Worm (Caenorhabditis elegans) whole organism, L3 larva: ENCODE data around the gene sulp-7.

Source experiments
- R02D3.7 ChIP-seq: fragments of 150-350 bp; optimal IDR thresholded peaks from 2 replicates; lab custom pipeline; 2014; ENCODE audit warnings: missing biosample characterization, missing genetic modification characterization
- ZK546.5 ChIP-seq: sonication (generic microtip); optimal IDR thresholded peaks from 2 replicates; lab custom pipeline; 2017; ENCODE audit warnings: missing biosample characterization, missing genetic modification characterization
- aly-2 ChIP-seq: fragments of 150-350 bp; optimal IDR thresholded peaks from 2 replicates; lab custom pipeline; 2014; ENCODE audit warnings: missing biosample characterization, missing genetic modification characterization
- ceh-16 ChIP-seq: sonication (generic microtip); optimal IDR thresholded peaks from 2 replicates; lab custom pipeline; 2017; ENCODE audit warnings: missing biosample characterization, missing genetic modification characterization
- ceh-28 ChIP-seq: fragments of 150-350 bp; optimal IDR thresholded peaks from 2 replicates; lab custom pipeline; 2014; ENCODE audit warnings: missing biosample characterization, missing genetic modification reagents, missing genetic modification characterization
- ceh-82 ChIP-seq: fragments of 150-350 bp; optimal IDR thresholded peaks from 2 replicates; lab custom pipeline; 2014; ENCODE audit warnings: missing biosample characterization, missing genetic modification characterization
- ceh-9 ChIP-seq: sonication (generic microtip); optimal IDR thresholded peaks from 2 replicates; lab custom pipeline; 2018; ENCODE audit warnings: missing biosample characterization, missing genetic modification characterization
- daf-12 ChIP-seq: fragments of 150-350 bp; optimal IDR thresholded peaks from 2 replicates; lab custom pipeline; 2014; ENCODE audit warnings: missing biosample characterization, missing genetic modification reagents, missing genetic modification characterization
- egl-27 ChIP-seq: sonication (generic microtip); optimal IDR thresholded peaks from 4 replicates; lab custom pipeline; 2017; ENCODE audit warnings: missing biosample characterization, missing genetic modification reagents, missing genetic modification characterization
- egl-5 ChIP-seq: fragments of 150-350 bp; optimal IDR thresholded peaks from 2 replicates; lab custom pipeline; 2017; ENCODE audit warnings: missing biosample characterization, missing genetic modification reagents, missing genetic modification characterization, inconsistent platforms
- elt-1 ChIP-seq: fragments of 150-350 bp; optimal IDR thresholded peaks from 2 replicates; lab custom pipeline; 2014; ENCODE audit warnings: missing biosample characterization, missing genetic modification characterization
- elt-2 ChIP-seq: sonication (generic microtip); optimal IDR thresholded peaks from 2 replicates; lab custom pipeline; 2016; ENCODE audit warnings: missing genetic modification reagents, mild to moderate bottlenecking, missing genetic modification characterization, missing compliant biosample characterization
- elt-3 ChIP-seq, 3 experiments: fragments of 150-350 bp in 1 of 3; sonication (generic microtip) in 2 of 3; optimal IDR thresholded peaks; 2 replicates in 2 of 3; 4 replicates in 1 of 3; lab custom pipeline; 2014 to 2017; ENCODE audit warnings: missing biosample characterization in 3 of 3, missing genetic modification characterization in 3 of 3
- eor-1 ChIP-seq, 2 experiments: fragments of 150-350 bp; optimal IDR thresholded peaks; 2 replicates each; lab custom pipeline; 2014 to 2018; ENCODE audit warnings: missing biosample characterization in 2 of 2, missing genetic modification characterization in 2 of 2
- fkh-10 ChIP-seq: sonication (generic microtip); optimal IDR thresholded peaks from 2 replicates; lab custom pipeline; 2017; ENCODE audit warnings: missing biosample characterization, missing genetic modification reagents, missing genetic modification characterization
- fkh-2 ChIP-seq: fragments of 150-350 bp; optimal IDR thresholded peaks from 2 replicates; lab custom pipeline; 2014; ENCODE audit warnings: missing biosample characterization, missing genetic modification reagents, missing genetic modification characterization
- fos-1 ChIP-seq: fragments of 150-350 bp; optimal IDR thresholded peaks from 2 replicates; lab custom pipeline; 2014; ENCODE audit warnings: missing biosample characterization, missing genetic modification characterization
- hmg-11 ChIP-seq: sonication (generic microtip); optimal IDR thresholded peaks from 2 replicates; lab custom pipeline; 2016; ENCODE audit warnings: missing genetic modification characterization, missing compliant biosample characterization
- lin-15B ChIP-seq: fragments of 150-350 bp; optimal IDR thresholded peaks from 2 replicates; lab custom pipeline; 2014; ENCODE audit warnings: missing biosample characterization, missing genetic modification characterization
- lin-39 ChIP-seq: fragments of 150-350 bp; optimal IDR thresholded peaks from 2 replicates; lab custom pipeline; 2018; ENCODE audit warnings: missing biosample characterization, missing genetic modification reagents, missing genetic modification characterization
- lsy-12 ChIP-seq: sonication (generic microtip); optimal IDR thresholded peaks from 2 replicates; lab custom pipeline; 2016; ENCODE audit warnings: mild to moderate bottlenecking, missing genetic modification characterization, missing compliant biosample characterization
- mdl-1 ChIP-seq: fragments of 150-350 bp; optimal IDR thresholded peaks from 2 replicates; lab custom pipeline; 2014; ENCODE audit warnings: missing biosample characterization, missing genetic modification characterization
- nfya-1 ChIP-seq: sonication (generic microtip); optimal IDR thresholded peaks from 2 replicates; lab custom pipeline; 2017; ENCODE audit warnings: missing genetic modification characterization, mild to moderate bottlenecking, missing compliant biosample characterization, antibody characterized with exemption, moderate library complexity; ENCODE audit not compliant: insufficient read depth
- nhr-12 ChIP-seq: fragments of 150-350 bp; optimal IDR thresholded peaks from 2 replicates; lab custom pipeline; 2014; ENCODE audit warnings: missing biosample characterization, missing genetic modification characterization
- nhr-237 ChIP-seq: fragments of 150-350 bp; optimal IDR thresholded peaks from 2 replicates; lab custom pipeline; 2014; ENCODE audit warnings: missing biosample characterization, missing genetic modification characterization
- nhr-25 ChIP-seq: sonication (generic microtip); optimal IDR thresholded peaks from 2 replicates; lab custom pipeline; 2017; ENCODE audit warnings: missing biosample characterization, missing genetic modification characterization
- nhr-28 ChIP-seq: fragments of 150-350 bp; optimal IDR thresholded peaks from 2 replicates; lab custom pipeline; 2014; ENCODE audit warnings: missing biosample characterization, missing genetic modification characterization
- nhr-43 ChIP-seq: sonication (generic microtip); optimal IDR thresholded peaks from 2 replicates; lab custom pipeline; 2016; ENCODE audit warnings: mild to moderate bottlenecking, missing genetic modification characterization, missing compliant biosample characterization; ENCODE audit not compliant: poor library complexity, severe bottlenecking
- nhr-77 ChIP-seq: fragments of 150-350 bp; optimal IDR thresholded peaks from 2 replicates; lab custom pipeline; 2014; ENCODE audit warnings: missing biosample characterization, missing genetic modification characterization
- pha-4 ChIP-seq: fragments of 150-350 bp; optimal IDR thresholded peaks from 2 replicates; lab custom pipeline; 2014; ENCODE audit warnings: missing biosample characterization, missing genetic modification reagents, missing genetic modification characterization
- pqm-1 ChIP-seq: fragments of 150-350 bp; optimal IDR thresholded peaks from 2 replicates; lab custom pipeline; 2017; ENCODE audit warnings: missing biosample characterization, missing genetic modification characterization, inconsistent platforms
- sea-2 ChIP-seq: fragments of 150-350 bp; sonication (generic microtip); optimal IDR thresholded peaks from 4 replicates; lab custom pipeline; 2014; ENCODE audit warnings: missing biosample characterization, missing genetic modification reagents, missing genetic modification characterization
- tbx-2 ChIP-seq: sonication (generic microtip); optimal IDR thresholded peaks from 2 replicates; lab custom pipeline; 2016; ENCODE audit warnings: mild to moderate bottlenecking, missing genetic modification characterization, missing compliant biosample characterization
- unc-39 ChIP-seq: sonication (generic microtip); optimal IDR thresholded peaks from 4 replicates; lab custom pipeline; 2017; ENCODE audit warnings: missing biosample characterization, missing genetic modification characterization
- unc-62 ChIP-seq: fragments of 150-350 bp; sonication (generic microtip); optimal IDR thresholded peaks from 4 replicates; lab custom pipeline; 2014; ENCODE audit warnings: missing biosample characterization, missing genetic modification reagents, missing genetic modification characterization
- ztf-11 ChIP-seq: fragments of 150-350 bp; optimal IDR thresholded peaks from 2 replicates; lab custom pipeline; 2014; ENCODE audit warnings: missing biosample characterization, missing genetic modification characterization
- ztf-4 ChIP-seq: fragments of 150-350 bp; optimal IDR thresholded peaks from 2 replicates; lab custom pipeline; 2014; ENCODE audit warnings: missing biosample characterization, missing genetic modification characterization

Gene sulp-7

DNA sequence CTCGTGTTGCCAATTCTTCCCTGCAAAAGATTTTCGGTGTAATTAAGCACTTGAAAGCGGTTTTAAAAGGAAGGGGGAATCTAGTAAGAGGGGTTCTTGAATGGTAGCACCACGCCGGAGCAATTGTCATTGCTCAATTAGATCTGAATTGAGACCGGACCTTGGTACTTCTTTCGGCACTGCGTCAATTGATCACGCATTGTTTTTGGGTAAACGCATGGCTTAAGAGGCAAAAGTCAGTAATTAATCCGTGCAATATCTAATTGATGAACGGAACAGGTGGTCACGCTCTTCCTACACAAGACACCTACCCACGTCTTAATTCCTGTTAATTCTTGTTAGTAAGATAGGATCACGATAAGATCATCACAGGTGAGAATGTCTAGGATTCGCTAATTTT, 43.5 kb downstream of the sulp-7 start:
- TF ChIP-seq ceh-9, result no peak
- no peak for TF ChIP-seq lsy-12
- no peak for TF ChIP-seq nfya-1 (tag; lab: Kevin White, UChicago)
- no peak for TF ChIP-seq nhr-237
- no peak for TF ChIP-seq lin-15B (tag; lab: Kevin White, UChicago)
- no peak for TF ChIP-seq elt-2
- TF ChIP-seq fkh-2 (tag; lab: Kevin White, UChicago), result no peak
- no peak for TF ChIP-seq egl-5 (tag; lab: Kevin White, UChicago)
- no peak for TF ChIP-seq eor-1 (tag; optimal IDR thresholded peaks at IDR 0.05; lab: Kevin White, UChicago)
- TF ChIP-seq unc-39 (tag; lab: Kevin White, UChicago), result no peak
- TF ChIP-seq nhr-12 (tag; lab: Kevin White, UChicago), result no peak
- no peak for TF ChIP-seq tbx-2
- no peak for TF ChIP-seq nhr-77 (tag; lab: Kevin White, UChicago)
- no peak for TF ChIP-seq hmg-11 (tag; lab: Kevin White, UChicago)
- TF ChIP-seq mdl-1 (tag; lab: Kevin White, UChicago), result no peak

DNA sequence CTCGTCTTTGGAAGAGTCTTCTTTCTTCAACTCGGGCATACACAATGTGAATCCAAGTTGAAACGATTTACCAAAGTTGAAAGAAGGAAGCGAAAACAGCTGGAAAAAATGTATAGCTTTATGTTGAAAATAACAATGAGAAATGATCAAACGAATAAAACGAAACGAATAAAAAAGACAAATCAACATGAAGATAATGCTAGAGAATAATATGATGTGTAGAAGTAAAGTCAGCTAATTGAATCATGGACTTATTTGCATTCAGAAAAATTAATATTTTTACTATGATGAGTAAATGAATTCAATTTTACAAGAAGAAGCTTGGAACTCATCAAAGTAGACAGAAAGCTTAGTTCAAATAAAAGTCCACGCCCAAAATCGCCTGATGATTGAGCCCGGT, 45.0 kb downstream of the sulp-7 start, which contains the start of gene alr-1:
Gene alr-1, minus strand, starts transcription at position 101 of the 400 bp plus-strand sequence.
- no peak for TF ChIP-seq elt-2
- no peak for TF ChIP-seq ztf-11
- no peak for TF ChIP-seq nhr-28
- TF ChIP-seq elt-1 (tag; lab: Kevin White, UChicago), result no peak
- no peak for TF ChIP-seq aly-2
- no peak for TF ChIP-seq nhr-25
- no peak for TF ChIP-seq ceh-16 (tag; lab: Kevin White, UChicago)
- no peak for TF ChIP-seq ceh-28 (tag; lab: Kevin White, UChicago)
- TF ChIP-seq unc-62 (GFP tag; lab: Kevin White, UChicago), result no peak
- no peak for TF ChIP-seq unc-39 (tag; lab: Kevin White, UChicago)
- TF ChIP-seq nfya-1 (tag; lab: Kevin White, UChicago), result no peak
- no peak for TF ChIP-seq lin-39 (tag; lab: Kevin White, UChicago)
- no peak for TF ChIP-seq daf-12 (tag; lab: Kevin White, UChicago)

DNA sequence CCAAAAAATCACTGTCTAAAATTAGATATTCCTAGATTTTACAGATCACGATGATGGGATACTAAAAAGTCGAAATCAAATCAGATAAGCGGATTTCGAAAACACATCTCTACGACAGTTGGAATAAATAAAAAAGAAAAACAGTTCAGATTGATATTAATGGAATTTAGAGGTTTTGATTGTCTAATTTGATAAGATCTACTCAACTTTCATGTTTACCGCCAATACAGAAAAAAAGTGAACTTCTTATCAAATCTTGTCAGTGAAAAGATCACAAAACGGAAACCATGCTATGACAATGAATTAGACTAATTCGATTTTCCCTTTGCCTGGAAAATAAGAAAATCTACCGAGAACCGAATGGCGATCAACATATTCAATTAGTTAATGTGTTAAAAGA, 45.8 kb downstream of the sulp-7 start:
- TF ChIP-seq R02D3.7 (tag; lab: Kevin White, UChicago) (no peak), unc-62 (GFP tag; lab: Kevin White, UChicago) (no peak), egl-27 (no peak), daf-12 (tag; lab: Kevin White, UChicago) (no peak), hmg-11 (tag; lab: Kevin White, UChicago) (no peak), fos-1 (tag; lab: Kevin White, UChicago) (no peak), ceh-9 (no peak), nhr-25 (no peak), lin-39 (tag; lab: Kevin White, UChicago) (no peak), ceh-28 (tag; lab: Kevin White, UChicago) (no peak), tbx-2 (no peak), elt-3 (tag; optimal IDR thresholded peaks at IDR 0.05; lab: Kevin White, UChicago) (no peak), ceh-16 (tag; lab: Kevin White, UChicago) (no peak), ceh-82 (no peak), aly-2 (no peak), pha-4 (no peak), nhr-28 (no peak), sea-2 (GFP tag; lab: Kevin White, UChicago) (no peak), pqm-1 (tag; lab: Kevin White, UChicago) (no peak), lsy-12 (no peak)
- TF ChIP-seq, all 47 proteins: peak for 0

DNA sequence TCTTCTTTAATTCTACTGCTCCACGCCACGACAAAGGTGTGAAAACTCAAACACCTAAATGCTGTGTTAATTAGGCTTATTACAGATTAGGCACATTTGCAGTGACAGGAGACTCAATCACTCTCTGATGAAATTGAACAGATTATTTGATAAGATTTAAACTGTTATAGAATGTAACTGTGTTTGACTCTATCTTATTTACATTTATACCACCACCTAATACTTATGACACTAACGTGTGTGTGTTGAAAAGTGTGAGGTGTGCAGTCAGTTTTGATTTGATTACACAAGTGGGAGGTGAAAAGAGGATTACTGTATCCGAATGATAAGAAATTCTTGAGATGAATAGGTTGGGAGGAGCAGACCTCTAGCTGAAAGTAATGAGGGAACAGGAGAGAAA, 51.8 kb downstream of the sulp-7 start:
- TF ChIP-seq nfya-1 (tag; lab: Kevin White, UChicago), result no peak
- TF ChIP-seq pqm-1 (tag; lab: Kevin White, UChicago), result peak; percentile 51
- no peak for TF ChIP-seq daf-12 (tag; lab: Kevin White, UChicago)
- TF ChIP-seq unc-62 (GFP tag; lab: Kevin White, UChicago), result no peak
- no peak for TF ChIP-seq nhr-237
- TF ChIP-seq nhr-12 (tag; lab: Kevin White, UChicago), result no peak
- TF ChIP-seq ceh-16 (tag; lab: Kevin White, UChicago), result no peak
- peak; percentile 78 for TF ChIP-seq elt-2
- TF ChIP-seq pha-4, result peak; percentile 51

DNA sequence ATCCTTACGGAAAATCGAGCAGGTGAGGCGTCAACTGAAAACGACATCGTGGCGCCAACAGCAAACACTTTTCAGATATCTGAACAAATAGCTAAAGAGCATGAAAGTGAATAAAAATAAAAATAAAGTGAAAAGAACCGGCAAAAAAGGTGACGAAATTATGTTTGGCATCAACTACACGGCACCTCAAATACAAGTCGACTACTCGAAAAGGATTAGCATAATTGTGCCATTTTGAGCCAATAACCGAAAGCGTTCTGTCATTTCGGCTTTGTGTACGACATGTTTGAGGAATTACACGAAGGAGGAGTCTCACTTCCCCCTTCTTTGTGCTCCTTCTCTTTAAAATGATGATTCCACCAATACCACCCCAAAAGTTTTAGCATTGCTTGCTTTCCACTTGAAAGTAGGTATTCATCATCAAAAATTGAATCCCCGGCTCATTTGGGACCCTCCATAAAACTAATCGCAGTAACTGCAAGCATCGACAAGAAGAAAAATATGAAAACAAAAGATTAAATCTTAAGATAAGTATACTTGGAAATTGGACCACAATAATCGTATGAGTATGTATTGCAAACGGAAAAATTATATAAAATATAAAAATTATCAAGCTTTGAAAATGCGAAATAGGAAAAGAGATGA, 54.4 kb downstream of the sulp-7 start:
- TF ChIP-seq nhr-237, result no peak
- no peak for TF ChIP-seq unc-62 (GFP tag; lab: Kevin White, UChicago)
- no peak for TF ChIP-seq hmg-11 (tag; lab: Kevin White, UChicago)
- TF ChIP-seq ZK546.5 (tag; lab: Kevin White, UChicago), result no peak
- no peak for TF ChIP-seq ztf-4
- no peak for TF ChIP-seq ceh-82
- TF ChIP-seq R02D3.7 (tag; lab: Kevin White, UChicago), result no peak
- TF ChIP-seq tbx-2, result no peak
- no peak for TF ChIP-seq fkh-10 (GFP tag; lab: Kevin White, UChicago)
- no peak for TF ChIP-seq nhr-43 (tag; lab: Kevin White, UChicago)
- TF ChIP-seq egl-27, result no peak
- TF ChIP-seq mdl-1 (tag; lab: Kevin White, UChicago), result no peak
- TF ChIP-seq nhr-12 (tag; lab: Kevin White, UChicago), result no peak
- TF ChIP-seq ceh-16 (tag; lab: Kevin White, UChicago), result no peak
